Fruit fly (Drosophila melanogaster) whole organism, embryonic: ENCODE measurements around the gene SmE.

Source experiments
- CG10267 ChIP-seq: fragments of 200-800 bp; sonication (Bioruptor generic); optimal IDR thresholded peaks from 2 replicates; lab custom pipeline; 2018; ENCODE audit warnings: missing biosample characterization, mild to moderate bottlenecking, missing genetic modification characterization, moderate library complexity
- CG10274 ChIP-seq: fragments of 200-800 bp; sonication (Bioruptor generic); optimal IDR thresholded peaks from 3 replicates; lab custom pipeline; 2017; ENCODE audit warnings: missing biosample characterization, mild to moderate bottlenecking, missing genetic modification characterization
- CG10543 ChIP-seq: fragments of 200-800 bp; sonication (Bioruptor generic); optimal IDR thresholded peaks from 3 replicates; lab custom pipeline; 2017; ENCODE audit warnings: missing biosample characterization, mild to moderate bottlenecking, missing genetic modification characterization, moderate library complexity
- CG12236 ChIP-seq: fragments of 200-800 bp; sonication (Bioruptor generic); optimal IDR thresholded peaks from 2 replicates; lab custom pipeline; 2016; ENCODE audit warnings: missing biosample characterization, missing genetic modification characterization
- CG12942 ChIP-seq: fragments of 200-800 bp; sonication (Bioruptor generic); optimal IDR thresholded peaks from 3 replicates; lab custom pipeline; 2016; ENCODE audit warnings: missing biosample characterization, missing genetic modification characterization
- CG14860 ChIP-seq: fragments of 200-800 bp; sonication (Bioruptor generic); IDR thresholded peaks from 3 replicates; pipeline ENCODE4 v1.3.6; 2022; ENCODE audit warnings: missing biosample characterization, missing genetic modification characterization; ENCODE audit not compliant: partially characterized antibody
- CG17186 ChIP-seq: fragments of 200-800 bp; sonication (Bioruptor generic); optimal IDR thresholded peaks from 3 replicates; lab custom pipeline; 2017; ENCODE audit warnings: missing biosample characterization, missing genetic modification reagents, missing genetic modification characterization
- CG17361 ChIP-seq: fragments of 200-800 bp; sonication (Bioruptor generic); IDR thresholded peaks from 3 replicates; pipeline ENCODE4 v1.3.6; 2022; ENCODE audit warnings: missing biosample characterization, missing genetic modification characterization
- CG30403 ChIP-seq: fragments of 200-800 bp; sonication (Bioruptor generic); optimal IDR thresholded peaks from 3 replicates; lab custom pipeline; 2016; ENCODE audit warnings: missing biosample characterization, missing genetic modification characterization
- CG30431 ChIP-seq: fragments of 200-800 bp; sonication (Bioruptor generic); optimal IDR thresholded peaks from 2 replicates; lab custom pipeline; 2017; ENCODE audit warnings: missing biosample characterization, missing genetic modification characterization
- CG31365 ChIP-seq: fragments of 200-800 bp; sonication (Bioruptor generic); optimal IDR thresholded peaks from 2 replicates; lab custom pipeline; 2018; ENCODE audit warnings: missing biosample characterization, mild to moderate bottlenecking, missing genetic modification characterization
- CG31441 ChIP-seq: fragments of 200-800 bp; sonication (Bioruptor generic); IDR thresholded peaks from 2 replicates; pipeline ENCODE4 v1.3.6; 2022; ENCODE audit warnings: missing biosample characterization, missing genetic modification characterization
- CG6813 ChIP-seq: fragments of 200-800 bp; sonication (Bioruptor generic); optimal IDR thresholded peaks from 2 replicates; lab custom pipeline; 2017; ENCODE audit warnings: missing biosample characterization, missing genetic modification characterization, mild to moderate bottlenecking, moderate library complexity, missing genetic modification reagents
- CG7372 ChIP-seq: fragments of 200-800 bp; sonication (Bioruptor generic); IDR thresholded peaks from 2 replicates; pipeline ENCODE4 v1.3.6; 2022; ENCODE audit warnings: missing biosample characterization, missing genetic modification characterization
- CTCF ChIP-seq: fragments of 200-800 bp; sonication (Bioruptor generic); optimal IDR thresholded peaks from 2 replicates; lab custom pipeline; 2017; ENCODE audit warnings: missing biosample characterization, mild to moderate bottlenecking, missing genetic modification characterization, moderate library complexity
- Dek ChIP-seq: fragments of 200-800 bp; sonication (Bioruptor generic); optimal IDR thresholded peaks from 3 replicates; lab custom pipeline; 2019; ENCODE audit warnings: missing biosample characterization, mild to moderate bottlenecking, missing genetic modification characterization, moderate library complexity
- Dip2 ChIP-seq: fragments of 200-800 bp; sonication (Bioruptor generic); IDR thresholded peaks from 2 replicates; pipeline ENCODE4 v1.3.6; 2022; ENCODE audit warnings: missing biosample characterization, missing genetic modification characterization
- Doc2 ChIP-seq: fragments of 200-800 bp; sonication (Bioruptor generic); IDR thresholded peaks from 2 replicates; pipeline ENCODE4 v1.3.6; 2022; ENCODE audit warnings: missing biosample characterization, missing genetic modification characterization
- Elba2 ChIP-seq: fragments of 200-800 bp; sonication (Bioruptor generic); optimal IDR thresholded peaks from 3 replicates; lab custom pipeline; 2016; ENCODE audit warnings: missing biosample characterization, missing genetic modification characterization
- HmgZ ChIP-seq: fragments of 200-800 bp; sonication (Bioruptor generic); optimal IDR thresholded peaks from 2 replicates; lab custom pipeline; 2018; ENCODE audit warnings: missing biosample characterization, mild to moderate bottlenecking, missing genetic modification characterization
- Jarid2 ChIP-seq: fragments of 200-800 bp; sonication (Bioruptor generic); optimal IDR thresholded peaks from 3 replicates; lab custom pipeline; 2017; ENCODE audit warnings: mild to moderate bottlenecking, missing biosample characterization, missing genetic modification reagents, missing genetic modification characterization
- MBD-R2 ChIP-seq: fragments of 200-800 bp; sonication (Bioruptor generic); IDR thresholded peaks from 2 replicates; pipeline ENCODE4 v1.3.6; 2022; ENCODE audit warnings: missing biosample characterization, missing genetic modification characterization
- Rfx ChIP-seq: fragments of 200-800 bp; sonication (Bioruptor generic); IDR thresholded peaks from 2 replicates; pipeline ENCODE4 v1.3.6; 2022; ENCODE audit warnings: missing biosample characterization, missing genetic modification characterization
- Scr ChIP-seq: fragments of 200-800 bp; sonication (Bioruptor generic); IDR thresholded peaks from 2 replicates; pipeline ENCODE4 v1.3.6; 2022; ENCODE audit warnings: missing biosample characterization, missing genetic modification characterization; ENCODE audit not compliant: partially characterized antibody
- YL-1 ChIP-seq: fragments of 200-800 bp; sonication (Bioruptor generic); optimal IDR thresholded peaks from 3 replicates; lab custom pipeline; 2017; ENCODE audit warnings: missing biosample characterization, mild to moderate bottlenecking, missing genetic modification characterization
- bbx ChIP-seq: fragments of 200-800 bp; sonication (Bioruptor generic); IDR thresholded peaks from 2 replicates; pipeline ENCODE4 v1.3.6; 2022; ENCODE audit warnings: missing biosample characterization, missing genetic modification characterization; ENCODE audit not compliant: partially characterized antibody
- bsh ChIP-seq, 2 experiments: fragments of 200-800 bp; sonication (Bioruptor generic); optimal IDR thresholded peaks; 2 replicates each; lab custom pipeline; 2017 to 2018; ENCODE audit warnings: mild to moderate bottlenecking in 2 of 2, missing biosample characterization in 2 of 2, missing genetic modification characterization in 2 of 2, moderate library complexity in 1 of 2
- croc ChIP-seq: fragments of 200-800 bp; sonication (Bioruptor generic); conservative IDR thresholded peaks from 3 replicates; pipeline ENCODE4 v1.3.6; 2022; ENCODE audit warnings: missing biosample characterization, missing genetic modification characterization
- da ChIP-seq: fragments of 200-800 bp; sonication (Bioruptor generic); optimal IDR thresholded peaks from 2 replicates; lab custom pipeline; 2016; ENCODE audit warnings: missing biosample characterization, missing genetic modification characterization
- fd96Cb ChIP-seq: fragments of 200-800 bp; sonication (Bioruptor generic); optimal IDR thresholded peaks from 2 replicates; lab custom pipeline; 2018; ENCODE audit warnings: missing biosample characterization, mild to moderate bottlenecking, missing genetic modification characterization, moderate library complexity
- gsb-n ChIP-seq: fragments of 200-800 bp; sonication (Bioruptor generic); optimal IDR thresholded peaks from 3 replicates; lab custom pipeline; 2018; ENCODE audit warnings: missing biosample characterization, mild to moderate bottlenecking, missing genetic modification characterization
- gt ChIP-seq: fragments of 200-800 bp; sonication (Bioruptor generic); IDR thresholded peaks from 2 replicates; pipeline ENCODE4 v1.3.6; 2022; ENCODE audit warnings: missing biosample characterization, missing genetic modification characterization
- her ChIP-seq: fragments of 200-800 bp; sonication (Bioruptor generic); optimal IDR thresholded peaks from 2 replicates; lab custom pipeline; 2016; ENCODE audit warnings: missing biosample characterization, missing genetic modification characterization
- hth ChIP-seq: fragments of >200 bp; optimal IDR thresholded peaks from 2 replicates; lab custom pipeline; 2017; ENCODE audit warnings: inconsistent platforms
- ind ChIP-seq: fragments of 200-800 bp; sonication (Bioruptor generic); optimal IDR thresholded peaks from 3 replicates; lab custom pipeline; 2016; ENCODE audit warnings: missing biosample characterization, missing genetic modification characterization
- jigr1 ChIP-seq: fragments of 200-800 bp; sonication (Bioruptor generic); IDR thresholded peaks from 3 replicates; pipeline ENCODE4 v1.3.6; 2022; ENCODE audit warnings: missing biosample characterization, missing genetic modification characterization
- jing ChIP-seq: fragments of 200-800 bp; sonication (Bioruptor generic); optimal IDR thresholded peaks from 2 replicates; lab custom pipeline; 2018; ENCODE audit warnings: missing biosample characterization, mild to moderate bottlenecking, missing genetic modification characterization
- jumu ChIP-seq: fragments of 200-800 bp; sonication (Bioruptor generic); optimal IDR thresholded peaks from 3 replicates; lab custom pipeline; 2016; ENCODE audit warnings: missing biosample characterization, missing genetic modification characterization
- kay ChIP-seq: fragments of 200-800 bp; sonication (Bioruptor generic); optimal IDR thresholded peaks from 2 replicates; lab custom pipeline; 2016; ENCODE audit warnings: missing biosample characterization, missing genetic modification characterization
- lab ChIP-seq: fragments of 200-800 bp; sonication (Bioruptor generic); optimal IDR thresholded peaks from 3 replicates; lab custom pipeline; 2017; ENCODE audit warnings: missing biosample characterization, missing genetic modification characterization, mild to moderate bottlenecking, moderate library complexity, missing genetic modification reagents
- nmo ChIP-seq: fragments of 200-800 bp; sonication (Bioruptor generic); optimal IDR thresholded peaks from 2 replicates; lab custom pipeline; 2018; ENCODE audit warnings: missing biosample characterization, mild to moderate bottlenecking, missing genetic modification characterization, moderate library complexity
- pan ChIP-seq, 4 experiments: fragments of >200 bp in 3 of 4; fragments of 200-800 bp in 1 of 4; sonication (Bioruptor generic) in 1 of 4; optimal IDR thresholded peaks in 3 of 4; IDR thresholded peaks in 1 of 4; 2 replicates each; pipeline versions ENCODE4 v1.3.6 to Lab custom; 2017 to 2022; ENCODE audit warnings: missing biosample characterization in 2 of 4, missing genetic modification characterization in 2 of 4, mixed read lengths in 1 of 4
- shn ChIP-seq: fragments of 200-800 bp; sonication (Bioruptor generic); optimal IDR thresholded peaks from 3 replicates; lab custom pipeline; 2016; ENCODE audit warnings: missing biosample characterization, missing genetic modification characterization
- sisA ChIP-seq: fragments of 200-800 bp; sonication (Bioruptor generic); IDR thresholded peaks from 2 replicates; pipeline ENCODE4 v1.3.6; 2022; ENCODE audit warnings: missing biosample characterization, missing genetic modification characterization
- tgo ChIP-seq: fragments of 200-800 bp; sonication (Bioruptor generic); IDR thresholded peaks from 3 replicates; pipeline ENCODE4 v1.3.6; 2022; ENCODE audit warnings: missing biosample characterization, missing genetic modification characterization
- tll ChIP-seq, 2 experiments: fragments of 200-800 bp in 1 of 2; fragments of >200 bp in 1 of 2; sonication (Bioruptor generic) in 1 of 2; optimal IDR thresholded peaks; 2 replicates each; lab custom pipeline; 2017 to 2019; ENCODE audit warnings: missing biosample characterization in 2 of 2, missing genetic modification characterization in 2 of 2, mild to moderate bottlenecking in 1 of 2, moderate library complexity in 1 of 2
- toy ChIP-seq: fragments of 200-800 bp; sonication (Bioruptor generic); IDR thresholded peaks from 2 replicates; pipeline ENCODE4 v1.3.6; 2022; ENCODE audit warnings: missing biosample characterization, missing genetic modification characterization
- tx ChIP-seq: fragments of 200-800 bp; sonication (Bioruptor generic); optimal IDR thresholded peaks from 2 replicates; lab custom pipeline; 2016; ENCODE audit warnings: missing biosample characterization, missing genetic modification characterization
- vfl ChIP-seq: fragments of 200-800 bp; sonication (Bioruptor generic); optimal IDR thresholded peaks from 2 replicates; lab custom pipeline; 2016; ENCODE audit warnings: missing biosample characterization, missing genetic modification characterization
- vnd ChIP-seq: fragments of 200-800 bp; sonication (Bioruptor generic); IDR thresholded peaks from 3 replicates; pipeline ENCODE4 v1.3.6; 2022; ENCODE audit warnings: missing biosample characterization, missing genetic modification characterization; ENCODE audit not compliant: partially characterized antibody

Gene SmE

DNA sequence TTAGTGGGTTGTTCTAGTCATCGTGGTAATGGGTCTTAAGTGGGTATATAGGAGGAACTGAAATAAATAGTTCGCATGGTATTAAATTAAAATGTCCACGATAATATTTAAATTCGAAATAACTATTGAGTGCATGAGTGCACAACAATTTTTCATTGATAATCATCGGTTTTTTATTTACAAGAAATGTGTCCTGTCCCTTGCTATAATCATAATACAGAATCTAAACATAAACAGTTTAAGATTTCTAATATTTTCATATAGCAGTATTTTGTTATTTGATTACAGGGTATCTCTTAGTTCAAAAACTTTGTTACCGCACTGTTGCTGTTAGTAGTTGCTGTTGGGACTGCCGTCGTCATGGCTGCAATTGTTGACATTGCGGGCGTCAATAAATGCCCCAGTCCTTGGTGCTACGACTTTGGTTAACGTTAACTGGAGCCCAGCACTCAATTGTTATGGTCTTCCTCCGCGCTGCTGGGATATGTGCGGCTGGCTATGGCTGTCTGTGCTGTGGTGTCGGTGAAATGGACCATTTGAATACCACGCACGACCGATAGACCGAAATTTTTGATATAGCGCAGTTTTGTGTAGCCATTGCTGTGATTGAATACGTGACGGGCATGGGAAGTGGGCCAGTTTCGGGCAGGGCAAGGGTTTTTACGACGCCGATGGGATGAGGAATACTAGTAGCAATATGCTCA is 13.3 kb downstream of the SmE start (continued):
- TF ChIP-seq croc (GFP tag; lab: Robert Waterston, UW) (no peak), HmgZ (tag; lab: Kevin White, UChicago) (peak; percentile 17), shn (GFP tag; lab: Kevin White, UChicago) (no peak), CG30431 (GFP tag; lab: Kevin White, UChicago) (no peak), pan (optimal IDR thresholded peaks at IDR 0.05; lab: Kevin White, UChicago) (no peak), pan (GFP tag; optimal IDR thresholded peaks at IDR 0.05 in 1 of 2, IDR thresholded peaks at IDR 0.05 in 1 of 2) (peak in 1 of 2 experiments; percentile 30), fd96Cb (tag; lab: Kevin White, UChicago) (peak; percentile 48), CG31365 (no peak), jigr1 (GFP tag; lab: Robert Waterston, UW) (no peak), CG14860 (no peak), hth (no peak), da (GFP tag; lab: Kevin White, UChicago) (no peak), CG10274 (GFP tag; lab: Kevin White, UChicago) (no peak), CG12942 (no peak), CG30403 (peak; percentile 60), CG31441 (GFP tag; lab: Robert Waterston, UW) (peak; percentile 44), Dip2 (GFP tag; lab: Robert Waterston, UW) (no peak), MBD-R2 (no peak), tx (GFP tag; lab: Kevin White, UChicago) (no peak), lab (GFP tag; lab: Kevin White, UChicago) (peak; percentile 66), Doc2 (GFP tag; lab: Robert Waterston, UW) (no peak), tgo (no peak; the same call in 2 of the 3 replicates), gsb-n (no peak), jumu (GFP tag; lab: Kevin White, UChicago) (no peak), vnd (no peak), YL-1 (GFP tag; lab: Kevin White, UChicago) (no peak), Scr (no peak), CG17186 (GFP tag; lab: Kevin White, UChicago) (no peak), jing (no peak), ind (GFP tag; lab: Kevin White, UChicago) (peak; percentile 20), CG6813 (GFP tag; lab: Kevin White, UChicago) (peak; percentile 28), nmo (GFP tag; lab: Kevin White, UChicago) (peak; percentile 51), CG12236 (no peak), CG10267 (tag; lab: Kevin White, UChicago) (no peak), vfl (GFP tag; lab: Kevin White, UChicago) (no peak), CTCF (GFP tag; lab: Kevin White, UChicago) (no peak), bbx (GFP tag; lab: Robert Waterston, UW) (no peak; the same call in 1 of the 2 replicates), Rfx (GFP tag; lab: Robert Waterston, UW) (peak; percentile 27; the same call in 1 of the 2 replicates), gt (GFP tag; lab: Robert Waterston, UW) (no peak), her (no peak), CG10543 (no peak), Jarid2 (no peak), kay (GFP tag; lab: Kevin White, UChicago) (no peak), Dek (tag; lab: Kevin White, UChicago) (peak; percentile 55), sisA (GFP tag; lab: Robert Waterston, UW) (peak; percentile 24; the same call in 1 of the 2 replicates), CG7372 (GFP tag; lab: Robert Waterston, UW) (no peak), tll (GFP tag; optimal IDR thresholded peaks at IDR 0.05; lab: Kevin White, UChicago) (no peak), bsh (GFP tag; optimal IDR thresholded peaks at IDR 0.05; lab: Kevin White, UChicago) (peak in 1 of 2 experiments; percentile 3), toy (GFP tag; lab: Robert Waterston, UW) (no peak), Elba2 (GFP tag; lab: Kevin White, UChicago) (no peak), CG17361 (peak; percentile 61; the same call in 2 of the 3 replicates)
